Worm (Caenorhabditis elegans) whole organism, midembryonic: Measurements from ENCODE around the gene pkc-3.

ENCODE experiments used
- tab-1 ChIP-seq: fragments of 200-800 bp; sonication (Bioruptor generic); IDR thresholded peaks from 2 replicates; pipeline ENCODE4 v1.3.6; 2022; ENCODE audit warnings: missing genetic modification characterization, missing compliant biosample characterization
- ztf-23 ChIP-seq: fragments of 200-800 bp; sonication (Bioruptor generic); IDR thresholded peaks from 2 replicates; pipeline ENCODE4 v1.3.6; 2022; ENCODE audit warnings: missing genetic modification reagents, missing genetic modification characterization, missing compliant biosample characterization

ce11 chrII:5429522-5430257, 49.9 kb downstream of the pkc-3 start, which contains the start of the genes F07F6.4 and F07F6.2:
- TF ChIP-seq tab-1 (GFP tag; lab: Robert Waterston, UW) (no peak), ztf-23 (GFP tag; lab: Robert Waterston, UW) (no peak)
